Worm (Caenorhabditis elegans): ENCODE measurements around the gene fbxa-88.

- TF ChIP-seq tbx-11 (GFP tag; IDR thresholded peaks at IDR 0.05) (no peak), ama-1 (optimal IDR thresholded peaks at IDR 0.05) (no peak), B0310.2 (tag; optimal IDR thresholded peaks at IDR 0.05) (no peak), tra-4 (tag; optimal IDR thresholded peaks at IDR 0.05) (no peak), pes-1 (GFP tag; IDR thresholded peaks at IDR 0.05) (no peak), sea-1 (GFP tag; conservative IDR thresholded peaks at IDR 0.05) (no peak), hmg-4 (GFP tag; optimal IDR thresholded peaks at IDR 0.05) (no peak), scrt-1 (GFP tag; IDR thresholded peaks at IDR 0.05) (no peak), ets-7 (tag; optimal IDR thresholded peaks at IDR 0.05) (no peak), aly-1 (tag; optimal IDR thresholded peaks at IDR 0.05) (no peak)
These were observed 21.5 kb downstream of the fbxa-88 start for ce11 chrV:16121451-16121850.

All from whole organism, early embryonic.